Worm (Caenorhabditis elegans): ENCODE measurements around the gene maoc-1.
"Not testable (repeated sequence)": the region's sequence is repeated elsewhere in the genome, so short reads cannot be mapped to it uniquely, and the experiment has no call there.

- not testable (repeated sequence) for TF ChIP-seq unc-62 (GFP tag; optimal IDR thresholded peaks at IDR 0.05 in 1 of 2); unc-62 (tag; optimal IDR thresholded peaks at IDR 0.05); F49E8.2 (tag; optimal IDR thresholded peaks at IDR 0.05; ENCODE audit: borderline replicate concordance); vab-7 (GFP tag; IDR thresholded peaks at IDR 0.05); lsy-2 (tag; optimal IDR thresholded peaks at IDR 0.05); mdl-1 (tag; optimal IDR thresholded peaks at IDR 0.05); tra-1 (GFP tag; IDR thresholded peaks at IDR 0.05); nhr-76 (tag; optimal IDR thresholded peaks at IDR 0.05); aly-2 (tag; optimal IDR thresholded peaks at IDR 0.05); snpc-4 (tag; optimal IDR thresholded peaks at IDR 0.05); arid-1 (GFP tag; conservative IDR thresholded peaks at IDR 0.05); egl-27 (tag; optimal IDR thresholded peaks at IDR 0.05); daf-8 (GFP tag; IDR thresholded peaks at IDR 0.05); ces-1 (GFP tag; optimal IDR thresholded peaks at IDR 0.05)
Measured at ce11 chrII:7153095-7153494, 43.0 kb upstream of the maoc-1 start.

All from whole organism, L4 larva.